Worm (Caenorhabditis elegans): ENCODE data around the gene dnc-1.

DNA sequence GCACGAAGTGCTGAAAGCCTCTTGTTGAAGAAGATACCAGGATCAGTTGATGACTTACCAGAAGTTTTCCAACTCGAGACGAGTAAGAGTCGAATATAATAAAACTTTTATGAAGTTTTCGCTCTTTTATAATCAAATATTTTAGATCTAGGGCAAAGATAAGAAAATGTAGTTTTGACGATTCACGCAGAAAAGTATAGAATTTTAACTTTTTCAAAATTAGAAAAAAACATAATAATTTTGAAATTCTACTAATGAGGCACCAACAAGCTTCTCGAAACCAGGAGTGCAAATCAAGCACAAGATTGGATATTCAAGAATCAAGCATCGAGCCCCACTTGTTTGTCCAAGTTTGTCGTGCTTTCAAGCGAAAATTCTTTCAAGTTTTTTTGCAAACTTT is 15.8 kb upstream of the dnc-1 start, which contains the start of gene Y69E1A.1:
- TF ChIP-seq unc-130 (tag; optimal IDR thresholded peaks at IDR 0.05) = no peak
- no peak for TF ChIP-seq elt-3 (tag; optimal IDR thresholded peaks at IDR 0.05)
- no peak for TF ChIP-seq snpc-4 (tag; optimal IDR thresholded peaks at IDR 0.05)
- no peak for TF ChIP-seq nhr-237 (tag; optimal IDR thresholded peaks at IDR 0.05)
- TF ChIP-seq unc-62 (GFP tag; optimal IDR thresholded peaks at IDR 0.05) = no peak
- no peak for TF ChIP-seq pag-3 (tag; optimal IDR thresholded peaks at IDR 0.05; ENCODE audit: borderline replicate concordance, insufficient read depth)
- TF ChIP-seq mep-1 (tag; optimal IDR thresholded peaks at IDR 0.05) = no peak
- no peak for TF ChIP-seq nhr-76 (tag; optimal IDR thresholded peaks at IDR 0.05)
- no peak for TF ChIP-seq nhr-12 (tag; optimal IDR thresholded peaks at IDR 0.05)
- TF ChIP-seq egl-27 (tag; optimal IDR thresholded peaks at IDR 0.05) = no peak
- no peak for TF ChIP-seq ama-1 (optimal IDR thresholded peaks at IDR 0.05)
- no peak for TF ChIP-seq alr-1 (tag; optimal IDR thresholded peaks at IDR 0.05; ENCODE audit: borderline replicate concordance)
- TF ChIP-seq dpl-1 (GFP tag; optimal IDR thresholded peaks at IDR 0.05) = no peak

Measured in whole organism, L1 larva.